Worm (Caenorhabditis elegans) whole organism, young adult: Measurements from ENCODE around the gene lido-8.

Experiments
- F22D6.2 ChIP-seq: sonication (generic microtip); optimal IDR thresholded peaks from 2 replicates; lab custom pipeline; 2016; ENCODE audit warnings: mild to moderate bottlenecking, missing genetic modification characterization, missing compliant biosample characterization
- F23B12.7 ChIP-seq: sonication (generic microtip); optimal IDR thresholded peaks from 2 replicates; lab custom pipeline; 2017; ENCODE audit warnings: missing genetic modification characterization, mild to moderate bottlenecking, missing compliant biosample characterization, antibody characterized with exemption, moderate library complexity; ENCODE audit not compliant: insufficient read depth
- F33H1.4 ChIP-seq: fragments of 200-800 bp; sonication (Bioruptor generic); IDR thresholded peaks from 2 replicates; pipeline ENCODE4 v1.3.6; 2022; ENCODE audit warnings: missing genetic modification reagents, missing genetic modification characterization, missing compliant biosample characterization
- F37B4.10 ChIP-seq: fragments of 200-800 bp; sonication (Bioruptor generic); IDR thresholded peaks from 2 replicates; pipeline ENCODE4 v1.3.6; 2022; ENCODE audit warnings: missing genetic modification characterization, missing compliant biosample characterization
- Y53F4B.3 ChIP-seq: fragments of 200-800 bp; sonication (Bioruptor generic); IDR thresholded peaks from 2 replicates; pipeline ENCODE4 v1.3.6; 2022; ENCODE audit warnings: missing genetic modification reagents, missing genetic modification characterization, missing compliant biosample characterization
- Y53G8AR.9 ChIP-seq: fragments of 200-800 bp; sonication (Bioruptor generic); conservative IDR thresholded peaks from 2 replicates; pipeline ENCODE4 v1.3.6; 2022; ENCODE audit warnings: missing genetic modification reagents, missing genetic modification characterization, missing compliant biosample characterization
- Y56A3A.18 ChIP-seq: fragments of 200-800 bp; sonication (Bioruptor generic); IDR thresholded peaks from 2 replicates; pipeline ENCODE4 v1.3.6; 2022; ENCODE audit warnings: missing genetic modification reagents, missing genetic modification characterization, missing compliant biosample characterization
- Y67H2A.10 ChIP-seq: fragments of 200-800 bp; sonication (Bioruptor generic); conservative IDR thresholded peaks from 2 replicates; pipeline ENCODE4 v1.3.6; 2022; ENCODE audit warnings: missing genetic modification reagents, missing genetic modification characterization, missing compliant biosample characterization
- Y95B8A.8 ChIP-seq: fragments of 200-800 bp; sonication (Bioruptor generic); IDR thresholded peaks from 2 replicates; pipeline ENCODE4 v1.3.6; 2022; ENCODE audit warnings: missing genetic modification reagents, missing genetic modification characterization, missing compliant biosample characterization
- ZK185.1 ChIP-seq: sonication (generic microtip); optimal IDR thresholded peaks from 2 replicates; lab custom pipeline; 2016; ENCODE audit warnings: mild to moderate bottlenecking, missing genetic modification characterization, missing compliant biosample characterization; ENCODE audit not compliant: poor library complexity, severe bottlenecking
- akir-1 ChIP-seq: fragments of 200-800 bp; sonication (Bioruptor generic); optimal IDR thresholded peaks from 2 replicates; lab custom pipeline; 2018; ENCODE audit warnings: mild to moderate bottlenecking, missing genetic modification characterization, moderate library complexity, missing compliant biosample characterization
- aptf-2 ChIP-seq: fragments of 200-800 bp; sonication (Bioruptor generic); conservative IDR thresholded peaks from 2 replicates; pipeline ENCODE4 v1.3.6; 2022; ENCODE audit warnings: missing genetic modification reagents, missing genetic modification characterization, missing compliant biosample characterization
- attf-3 ChIP-seq: fragments of 200-800 bp; sonication (Bioruptor generic); conservative IDR thresholded peaks from 2 replicates; pipeline ENCODE4 v1.3.6; 2022; ENCODE audit warnings: missing genetic modification reagents, missing genetic modification characterization, missing compliant biosample characterization
- bed-2 ChIP-seq: fragments of 200-800 bp; sonication (Bioruptor generic); IDR thresholded peaks from 2 replicates; pipeline ENCODE4 v1.3.6; 2022; ENCODE audit warnings: missing genetic modification reagents, missing genetic modification characterization, missing compliant biosample characterization
- cebp-1 ChIP-seq, 2 experiments: fragments of 200-800 bp in 1 of 2; sonication (Bioruptor generic) in 1 of 2; sonication (generic microtip) in 1 of 2; IDR thresholded peaks in 1 of 2; optimal IDR thresholded peaks in 1 of 2; 2 replicates each; pipeline versions ENCODE4 v1.3.6 to Lab custom; 2017 to 2022; ENCODE audit warnings: missing compliant biosample characterization in 2 of 2, missing genetic modification characterization in 2 of 2, mild to moderate bottlenecking in 1 of 2, missing genetic modification reagents in 1 of 2, moderate library complexity in 1 of 2
- dox-1 ChIP-seq: fragments of 200-800 bp; sonication (Bioruptor generic); IDR thresholded peaks from 2 replicates; pipeline ENCODE4 v1.3.6; 2022; ENCODE audit warnings: missing genetic modification reagents, missing genetic modification characterization, missing compliant biosample characterization
- dpff-1 ChIP-seq: sonication (generic microtip); optimal IDR thresholded peaks from 2 replicates; lab custom pipeline; 2017; ENCODE audit warnings: mild to moderate bottlenecking, missing genetic modification characterization, missing compliant biosample characterization
- him-1 ChIP-seq: sonication (generic microtip); optimal IDR thresholded peaks from 2 replicates; lab custom pipeline; 2016; ENCODE audit warnings: missing genotype, missing genetic modification reagents, missing genetic modification characterization, missing compliant biosample characterization
- let-526 ChIP-seq: fragments of 200-800 bp; sonication (Bioruptor generic); IDR thresholded peaks from 2 replicates; pipeline ENCODE4 v1.3.6; 2022; ENCODE audit warnings: missing genetic modification reagents, missing genetic modification characterization, missing compliant biosample characterization
- let-607 ChIP-seq, 2 experiments: fragments of 200-800 bp in 1 of 2; sonication (Bioruptor generic) in 1 of 2; sonication (generic microtip) in 1 of 2; optimal IDR thresholded peaks; 2 replicates each; lab custom pipeline; 2016 to 2018; ENCODE audit warnings: mild to moderate bottlenecking in 2 of 2, missing compliant biosample characterization in 2 of 2, missing genetic modification characterization in 2 of 2, moderate library complexity in 2 of 2, missing genotype in 1 of 2
- lin-40 ChIP-seq: sonication (generic microtip); optimal IDR thresholded peaks from 2 replicates; lab custom pipeline; 2016; ENCODE audit warnings: missing genetic modification characterization, mild to moderate bottlenecking, missing compliant biosample characterization, missing genotype, missing genetic modification reagents
- lir-1 ChIP-seq: fragments of 200-800 bp; sonication (Bioruptor generic); conservative IDR thresholded peaks from 2 replicates; pipeline ENCODE4 v1.3.6; 2022; ENCODE audit warnings: missing genetic modification reagents, missing genetic modification characterization, missing compliant biosample characterization
- madf-3 ChIP-seq: fragments of 200-800 bp; sonication (Bioruptor generic); IDR thresholded peaks from 2 replicates; pipeline ENCODE4 v1.3.6; 2022; ENCODE audit warnings: missing genetic modification reagents, missing genetic modification characterization, missing compliant biosample characterization
- mcd-1 ChIP-seq: fragments of 200-800 bp; sonication (Bioruptor generic); IDR thresholded peaks from 2 replicates; pipeline ENCODE4 v1.3.6; 2022; ENCODE audit warnings: missing genetic modification reagents, missing genetic modification characterization, missing compliant biosample characterization
- nfya-1 ChIP-seq: sonication (generic microtip); optimal IDR thresholded peaks from 2 replicates; lab custom pipeline; 2017; ENCODE audit warnings: antibody characterized with exemption, missing compliant biosample characterization, missing genetic modification characterization, borderline replicate concordance; ENCODE audit not compliant: insufficient read depth
- nhr-179 ChIP-seq: sonication (generic microtip); optimal IDR thresholded peaks from 2 replicates; lab custom pipeline; 2016; ENCODE audit warnings: mild to moderate bottlenecking, missing genetic modification characterization, missing compliant biosample characterization
- rcor-1 ChIP-seq: fragments of 200-800 bp; sonication (Bioruptor generic); IDR thresholded peaks from 2 replicates; pipeline ENCODE4 v1.3.6; 2022; ENCODE audit warnings: missing genetic modification reagents, missing genetic modification characterization, missing compliant biosample characterization
- rpc-1 ChIP-seq, 2 experiments: fragments of 150-350 bp in 1 of 2; sonication (generic microtip) in 1 of 2; optimal IDR thresholded peaks; 2 replicates each; lab custom pipeline; 2014 to 2018; ENCODE audit warnings: missing biosample characterization in 1 of 2, missing genetic modification characterization in 1 of 2, missing genetic modification reagents in 1 of 2, missing genotype in 1 of 2
- snpc-1.1 ChIP-seq: sonication (generic microtip); optimal IDR thresholded peaks from 2 replicates; lab custom pipeline; 2017; ENCODE audit warnings: missing genetic modification characterization, mild to moderate bottlenecking, missing compliant biosample characterization, antibody characterized with exemption, moderate library complexity, missing genotype, missing genetic modification reagents; ENCODE audit not compliant: insufficient read depth
- sptf-2 ChIP-seq: fragments of 200-800 bp; sonication (Bioruptor generic); optimal IDR thresholded peaks from 2 replicates; lab custom pipeline; 2018; ENCODE audit warnings: mild to moderate bottlenecking, missing genetic modification characterization, missing compliant biosample characterization
- tbp1 ChIP-seq: fragments of 200-800 bp; sonication (Bioruptor generic); optimal IDR thresholded peaks from 2 replicates; lab custom pipeline; 2018; ENCODE audit warnings: mild to moderate bottlenecking, missing genetic modification characterization, missing compliant biosample characterization
- tbx-9 ChIP-seq: sonication (generic microtip); optimal IDR thresholded peaks from 2 replicates; lab custom pipeline; 2016; ENCODE audit warnings: borderline replicate concordance, missing genetic modification characterization, inconsistent platforms, missing compliant biosample characterization
- tlf-1 ChIP-seq: fragments of 200-800 bp; sonication (Bioruptor generic); optimal IDR thresholded peaks from 2 replicates; lab custom pipeline; 2018; ENCODE audit warnings: mild to moderate bottlenecking, missing genetic modification characterization, missing compliant biosample characterization
- zfh-2 ChIP-seq: fragments of 200-800 bp; sonication (Bioruptor generic); conservative IDR thresholded peaks from 2 replicates; pipeline ENCODE4 v1.3.6; 2022; ENCODE audit warnings: missing genetic modification reagents, missing genetic modification characterization, missing compliant biosample characterization
- ztf-18 ChIP-seq: sonication (generic microtip); optimal IDR thresholded peaks from 2 replicates; lab custom pipeline; 2016; ENCODE audit warnings: missing genotype, mild to moderate bottlenecking, missing genetic modification characterization, missing compliant biosample characterization
- ztf-22 ChIP-seq: fragments of 200-800 bp; sonication (Bioruptor generic); optimal IDR thresholded peaks from 2 replicates; lab custom pipeline; 2018; ENCODE audit warnings: mild to moderate bottlenecking, missing genetic modification characterization, moderate library complexity, missing compliant biosample characterization
- ztf-26 ChIP-seq: sonication (generic microtip); optimal IDR thresholded peaks from 2 replicates; lab custom pipeline; 2017; ENCODE audit warnings: missing genetic modification characterization, missing compliant biosample characterization

Gene lido-8

ce11 chrII:3044023-3044422, 47.2 kb downstream of the lido-8 start, which contains the start of gene sri-29:
Gene sri-29 (plus strand): TSS chrII:3044323.
- TF ChIP-seq sptf-2 (GFP tag; lab: Kevin White, UChicago) (no peak), lir-1 (GFP tag; lab: Robert Waterston, UW) (no peak), bed-2 (no peak), aptf-2 (GFP tag; lab: Robert Waterston, UW) (no peak), snpc-1.1 (tag; lab: Kevin White, UChicago) (no peak), nfya-1 (no peak), tlf-1 (GFP tag; lab: Kevin White, UChicago) (no peak), mcd-1 (GFP tag; lab: Robert Waterston, UW) (no peak), nhr-179 (tag; lab: Kevin White, UChicago) (no peak), rpc-1 (optimal IDR thresholded peaks at IDR 0.05; lab: Kevin White, UChicago) (no peak), rpc-1 (tag; optimal IDR thresholded peaks at IDR 0.05; lab: Kevin White, UChicago) (no peak), cebp-1 (GFP tag; IDR thresholded peaks at IDR 0.05; lab: Robert Waterston, UW) (no peak), cebp-1 (tag; optimal IDR thresholded peaks at IDR 0.05; lab: Kevin White, UChicago) (no peak), lin-40 (no peak), F23B12.7 (tag; lab: Kevin White, UChicago) (no peak), Y95B8A.8 (GFP tag; lab: Robert Waterston, UW) (no peak), Y53F4B.3 (GFP tag; lab: Robert Waterston, UW) (no peak), ZK185.1 (tag; lab: Kevin White, UChicago) (no peak), F33H1.4 (no peak), F37B4.10 (no peak)

- TF ChIP-seq attf-3 (GFP tag; lab: Robert Waterston, UW) (0 out of 2 replicates have a peak, but pooled peaks have one; percentile 20), lin-40 (no peak), zfh-2 (GFP tag; lab: Robert Waterston, UW) (peak; percentile 85), ztf-22 (GFP tag; lab: Kevin White, UChicago) (no peak)
These were observed 48.6 kb downstream of the lido-8 start for ce11 chrII:3045422-3045821.

- TF ChIP-seq F37B4.10 (no peak), let-526 (no peak), tbx-9 (no peak), Y56A3A.18 (GFP tag; lab: Robert Waterston, UW) (no peak), aptf-2 (GFP tag; lab: Robert Waterston, UW) (no peak), ztf-18 (tag; lab: Kevin White, UChicago) (no peak), Y67H2A.10 (GFP tag; lab: Robert Waterston, UW) (no peak), attf-3 (GFP tag; lab: Robert Waterston, UW) (no peak), him-1 (tag; lab: Kevin White, UChicago) (no peak), Y53G8AR.9 (no peak), rcor-1 (GFP tag; lab: Robert Waterston, UW) (no peak), tbp1 (no peak), let-607 (tag; optimal IDR thresholded peaks at IDR 0.05; lab: Kevin White, UChicago) (no peak), akir-1 (no peak), dpff-1 (no peak), dox-1 (GFP tag; lab: Robert Waterston, UW) (no peak), F22D6.2 (no peak), ztf-26 (no peak), madf-3 (GFP tag; lab: Robert Waterston, UW) (no peak)
- TF ChIP-seq, all 124 proteins: peak for 0
These were observed 49.1 kb downstream of the lido-8 start, which contains the start of gene sri-30 for ce11 chrII:3045875-3046274. Gene sri-30 (plus strand): TSS chrII:3046175.
